Fruit fly (Drosophila melanogaster) whole organism, wandering third instar larva: ENCODE data around the gene Mitf.

Experiments used
- Hr83 ChIP-seq: fragments of 200-300 bp; sonication (Bioruptor generic); optimal IDR thresholded peaks from 2 replicates; lab custom pipeline; 2016; ENCODE audit warnings: missing biosample characterization, mild to moderate bottlenecking, missing genetic modification characterization, moderate library complexity; ENCODE audit not compliant: poor library complexity, severe bottlenecking
- Vsx2 ChIP-seq: fragments of 200-300, 225-300 bp; sonication (Bioruptor generic); optimal IDR thresholded peaks from 2 replicates; lab custom pipeline; 2018; ENCODE audit warnings: missing biosample characterization, missing genetic modification characterization; ENCODE audit not compliant: partially characterized antibody
- lola ChIP-seq: fragments of >200 bp; optimal IDR thresholded peaks from 2 replicates; lab custom pipeline; 2017; ENCODE audit warnings: missing biosample characterization, missing genetic modification characterization
- pan ChIP-seq: fragments of >200 bp; optimal IDR thresholded peaks from 2 replicates; lab custom pipeline; 2017
- psq ChIP-seq: fragments of 200-800 bp; sonication (Bioruptor generic); optimal IDR thresholded peaks from 3 replicates; lab custom pipeline; 2017; ENCODE audit warnings: missing biosample characterization, mild to moderate bottlenecking, missing genetic modification characterization, moderate library complexity

- TF ChIP-seq psq (GFP tag; lab: Kevin White, UChicago) (no peak), lola (GFP tag; lab: Kevin White, UChicago) (no peak), Vsx2 (GFP tag; lab: Kevin White, UChicago) (no peak), pan (lab: Kevin White, UChicago) (no peak), Hr83 (GFP tag; lab: Kevin White, UChicago) (no peak)
These were observed 23.5 kb upstream of the Mitf start for dm6 chr4:1175156-1175555.
